Fruit fly (Drosophila melanogaster): ENCODE measurements around the gene Crz.

DNA sequence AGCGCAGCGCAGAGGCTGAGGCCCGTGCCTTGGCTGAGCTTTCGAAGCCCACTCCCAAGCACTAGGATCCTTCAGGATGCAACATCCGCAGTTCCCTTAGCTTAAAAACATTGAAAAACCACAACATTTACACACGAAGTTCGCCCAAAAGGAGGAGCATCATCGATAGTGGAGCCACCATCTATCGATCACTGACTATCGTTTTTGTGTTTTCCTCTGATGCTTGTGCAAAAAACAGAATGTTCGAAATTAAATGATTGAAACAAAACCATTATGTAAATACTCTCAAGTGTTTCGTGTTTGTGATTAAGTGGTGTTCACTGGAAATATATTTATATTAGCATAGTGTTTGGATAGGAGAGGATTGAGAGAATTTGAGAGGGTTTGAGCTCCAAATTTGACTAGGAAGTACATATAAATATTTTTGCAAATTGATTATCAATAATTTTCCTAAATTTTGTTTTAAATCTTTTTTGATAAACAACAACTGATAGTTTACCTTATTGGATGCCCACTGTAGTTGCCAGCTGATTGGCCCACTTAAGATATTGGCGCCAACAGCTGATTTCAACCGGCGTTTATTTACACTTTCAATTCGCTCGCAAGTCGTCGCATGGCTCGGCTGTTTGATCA, 12.9 kb downstream of the Crz start, which contains the start of gene spn-B:
- TF ChIP-seq Myc (optimal IDR thresholded peaks at IDR 0.05) (no peak), psq (optimal IDR thresholded peaks at IDR 0.05) (no peak), Sin3A (optimal IDR thresholded peaks at IDR 0.05) (no peak), h (optimal IDR thresholded peaks at IDR 0.05) (no peak), insv (optimal IDR thresholded peaks at IDR 0.05) (no peak)
